Worm (Caenorhabditis elegans): ENCODE measurements around the gene vha-4.

ce11 chrII:7888759-7889158 is 9.6 kb upstream of the vha-4 start:
- TF ChIP-seq syd-9 (tag; optimal IDR thresholded peaks at IDR 0.05), result no peak
- no peak for TF ChIP-seq ceh-9 (tag; optimal IDR thresholded peaks at IDR 0.05)
- no peak for TF ChIP-seq nfya-1 (tag; optimal IDR thresholded peaks at IDR 0.05)
- TF ChIP-seq ceh-24 (tag; optimal IDR thresholded peaks at IDR 0.05), result no peak
- TF ChIP-seq elt-2 (tag; optimal IDR thresholded peaks at IDR 0.05), result no peak
- no peak for TF ChIP-seq C38D4.7 (GFP tag; optimal IDR thresholded peaks at IDR 0.05)

All from whole organism, late embryonic.